Fruit fly (Drosophila melanogaster) whole organism, wandering third instar larva: Measurements from ENCODE around the gene CG31207.

Experiments used
- Abd-B ChIP-seq: fragments of >200 bp; optimal IDR thresholded peaks from 2 replicates; lab custom pipeline; 2017; ENCODE audit warnings: missing biosample characterization, missing genetic modification characterization
- GATAd ChIP-seq: sonication (Bioruptor generic); optimal IDR thresholded peaks from 2 replicates; lab custom pipeline; 2016; ENCODE audit warnings: missing biosample characterization, missing genetic modification characterization
- Hr78 ChIP-seq: fragments of >200 bp; optimal IDR thresholded peaks from 2 replicates; lab custom pipeline; 2017; ENCODE audit warnings: missing biosample characterization, missing genetic modification characterization
- Myc ChIP-seq: fragments of >200 bp; optimal IDR thresholded peaks from 2 replicates; lab custom pipeline; 2017
- fru ChIP-seq: fragments of 200-800 bp; sonication (Bioruptor generic); optimal IDR thresholded peaks from 3 replicates; lab custom pipeline; 2016; ENCODE audit warnings: missing biosample characterization, mild to moderate bottlenecking, missing genetic modification characterization
- h ChIP-seq: fragments of 200-800 bp; sonication (Bioruptor generic); optimal IDR thresholded peaks from 3 replicates; lab custom pipeline; 2016; ENCODE audit warnings: missing biosample characterization, mild to moderate bottlenecking, missing genetic modification characterization
- lola ChIP-seq: fragments of >200 bp; optimal IDR thresholded peaks from 2 replicates; lab custom pipeline; 2017; ENCODE audit warnings: missing biosample characterization, missing genetic modification characterization
- pan ChIP-seq: fragments of >200 bp; optimal IDR thresholded peaks from 2 replicates; lab custom pipeline; 2017
- psq ChIP-seq: fragments of 200-800 bp; sonication (Bioruptor generic); optimal IDR thresholded peaks from 3 replicates; lab custom pipeline; 2017; ENCODE audit warnings: missing biosample characterization, mild to moderate bottlenecking, missing genetic modification characterization, moderate library complexity
- sv ChIP-seq: fragments of 200-800 bp; sonication (Bioruptor generic); optimal IDR thresholded peaks from 3 replicates; lab custom pipeline; 2016; ENCODE audit warnings: missing biosample characterization, missing genetic modification characterization
- usp ChIP-seq: fragments of >200 bp; optimal IDR thresholded peaks from 2 replicates; lab custom pipeline; 2017; ENCODE audit warnings: missing biosample characterization, missing genetic modification characterization

dm6 chr3R:21013780-21014179, 33.0 kb downstream of the CG31207 start:
- TF ChIP-seq Abd-B (no peak), psq (GFP tag; lab: Kevin White, UChicago) (no peak), lola (GFP tag; lab: Kevin White, UChicago) (no peak), pan (lab: Kevin White, UChicago) (no peak), fru (no peak), Myc (lab: Kevin White, UChicago) (no peak), sv (GFP tag; lab: Kevin White, UChicago) (no peak), usp (no peak), GATAd (GFP tag; lab: Kevin White, UChicago) (no peak), h (no peak), Hr78 (no peak)
